Fruit fly (Drosophila melanogaster) whole organism: ENCODE results near the gene CycY.

ENCODE experiments used
- CG8478 ChIP-seq: fragments of >200 bp; optimal IDR thresholded peaks from 2 replicates; lab custom pipeline; 2018; ENCODE audit warnings: inconsistent platforms
- Dll ChIP-seq: fragments of >200 bp; optimal IDR thresholded peaks from 2 replicates; lab custom pipeline; 2017
- EcR ChIP-seq, 2 experiments: fragments of >200 bp; optimal IDR thresholded peaks; 2 replicates each; lab custom pipeline; 2017; ENCODE audit warnings: missing biosample characterization in 2 of 2, missing genetic modification characterization in 2 of 2, missing genetic modification reagents in 2 of 2
- pan ChIP-seq: fragments of >200 bp; optimal IDR thresholded peaks from 2 replicates; lab custom pipeline; 2017
- psq ChIP-seq: fragments of >200 bp; optimal IDR thresholded peaks from 2 replicates; lab custom pipeline; 2017
- usp ChIP-seq: fragments of >200 bp; optimal IDR thresholded peaks from 2 replicates; lab custom pipeline; 2017; ENCODE audit warnings: missing biosample characterization, missing genetic modification characterization, mixed read lengths

Gene CycY

DNA sequence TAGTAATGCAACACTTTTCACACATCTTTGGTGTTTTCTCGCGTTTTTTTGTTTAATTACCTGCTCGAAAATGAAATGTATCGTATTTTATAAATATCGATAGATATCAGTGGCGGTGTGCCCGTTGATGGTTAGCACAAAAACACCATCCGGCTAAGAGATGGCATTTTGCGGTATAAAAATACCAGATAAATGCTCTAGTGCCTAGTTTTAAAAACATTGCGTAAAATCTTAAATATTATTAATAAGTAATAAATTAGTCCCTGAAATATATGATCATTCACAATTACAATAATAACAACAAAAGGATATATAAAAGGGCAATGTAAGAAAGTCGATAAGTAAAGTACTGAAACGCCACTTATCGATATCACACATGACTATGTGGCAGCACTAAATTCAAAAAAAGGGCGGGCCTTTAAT, at the start of gene CycY:
Gene CycY, minus strand, starts transcription at position 116 of the 423 bp plus-strand sequence.
- TF ChIP-seq usp (GFP tag; lab: Kevin White, UChicago): no peak
- TF ChIP-seq EcR (GFP tag; optimal IDR thresholded peaks at IDR 0.05; lab: Kevin White, UChicago): no peak
- no peak for TF ChIP-seq psq (lab: Kevin White, UChicago)
- no peak for TF ChIP-seq CG8478
- no peak for TF ChIP-seq pan (lab: Kevin White, UChicago)
- TF ChIP-seq Dll: no peak

DNA sequence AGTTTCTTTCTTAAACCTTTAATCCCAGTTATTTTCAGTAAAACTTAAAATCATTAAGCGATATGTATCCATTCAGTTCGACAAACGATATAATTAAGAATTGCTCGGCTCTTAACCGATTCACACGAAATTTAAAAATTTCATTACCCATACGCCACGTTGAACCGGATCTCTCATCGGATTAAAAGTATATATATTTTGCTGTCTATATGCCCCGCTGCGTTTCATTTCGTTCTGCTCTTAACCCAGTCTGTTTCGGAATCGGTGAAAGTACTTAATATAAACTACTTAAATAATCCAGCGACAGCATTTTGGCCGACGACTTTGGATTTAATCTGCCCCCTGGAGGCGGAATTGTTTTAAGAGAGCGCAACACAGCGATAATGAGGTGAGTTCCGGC, 39.5 kb upstream of the CycY start, which contains the start of gene CG42751:
Gene CG42751, plus strand, starts transcription at position 301 of the 400 bp plus-strand sequence.
- TF ChIP-seq Dll (no peak), EcR (GFP tag; optimal IDR thresholded peaks at IDR 0.05; lab: Kevin White, UChicago) (no peak), usp (GFP tag; lab: Kevin White, UChicago) (no peak), CG8478 (no peak), pan (lab: Kevin White, UChicago) (no peak), psq (lab: Kevin White, UChicago) (no peak)

DNA sequence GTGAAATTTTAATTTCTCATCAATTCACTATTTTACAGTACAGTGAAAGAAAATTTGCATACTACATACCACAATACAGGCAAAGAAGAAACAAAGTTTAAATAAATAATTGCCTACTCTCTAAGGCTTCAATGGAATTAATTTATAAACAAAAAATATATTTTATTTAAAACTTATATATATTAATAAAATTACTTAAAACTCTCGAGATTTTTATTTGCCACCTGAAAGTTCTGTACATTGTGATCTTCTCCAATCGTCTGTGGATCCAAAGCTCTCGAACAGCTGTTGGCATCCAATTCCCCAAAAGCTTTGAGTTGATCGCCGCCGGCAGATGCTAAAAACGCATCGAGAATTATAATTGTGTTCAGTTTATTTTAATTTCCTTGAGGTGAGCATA, 36.1 kb upstream of the CycY start, which contains the start of gene Mal-B2:
Gene Mal-B2, plus strand, starts transcription at position 301 of the 400 bp plus-strand sequence.
- TF ChIP-seq pan (lab: Kevin White, UChicago) (no peak), Dll (no peak), psq (lab: Kevin White, UChicago) (no peak), EcR (GFP tag; optimal IDR thresholded peaks at IDR 0.05; lab: Kevin White, UChicago) (no peak), CG8478 (no peak), usp (GFP tag; lab: Kevin White, UChicago) (no peak)

DNA sequence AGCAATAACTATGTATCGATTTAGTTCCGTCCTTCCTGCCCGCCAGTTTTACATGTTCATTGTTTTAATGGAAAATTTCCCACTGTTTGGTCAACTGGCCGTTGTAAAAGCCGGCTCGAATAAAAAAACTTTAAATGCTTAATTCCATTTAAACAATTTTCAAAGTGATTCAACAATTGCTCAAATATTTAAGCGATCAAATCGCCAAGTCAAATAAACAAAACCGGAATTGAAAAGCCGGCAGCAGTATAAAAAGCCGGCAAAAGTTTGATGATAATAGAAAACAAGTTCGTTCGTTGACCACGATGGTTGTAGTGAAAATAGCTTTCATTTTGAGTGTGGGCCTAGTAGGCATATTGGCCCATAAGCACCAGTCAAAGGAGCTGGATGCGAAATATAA, 33.3 kb upstream of the CycY start, which contains the start of gene Mal-B1:
Gene Mal-B1, plus strand, starts transcription at position 301 of the 400 bp plus-strand sequence.
- TF ChIP-seq EcR (GFP tag; optimal IDR thresholded peaks at IDR 0.05; lab: Kevin White, UChicago) (no peak), psq (lab: Kevin White, UChicago) (no peak), pan (lab: Kevin White, UChicago) (no peak), Dll (no peak), CG8478 (no peak), usp (GFP tag; lab: Kevin White, UChicago) (no peak)

DNA sequence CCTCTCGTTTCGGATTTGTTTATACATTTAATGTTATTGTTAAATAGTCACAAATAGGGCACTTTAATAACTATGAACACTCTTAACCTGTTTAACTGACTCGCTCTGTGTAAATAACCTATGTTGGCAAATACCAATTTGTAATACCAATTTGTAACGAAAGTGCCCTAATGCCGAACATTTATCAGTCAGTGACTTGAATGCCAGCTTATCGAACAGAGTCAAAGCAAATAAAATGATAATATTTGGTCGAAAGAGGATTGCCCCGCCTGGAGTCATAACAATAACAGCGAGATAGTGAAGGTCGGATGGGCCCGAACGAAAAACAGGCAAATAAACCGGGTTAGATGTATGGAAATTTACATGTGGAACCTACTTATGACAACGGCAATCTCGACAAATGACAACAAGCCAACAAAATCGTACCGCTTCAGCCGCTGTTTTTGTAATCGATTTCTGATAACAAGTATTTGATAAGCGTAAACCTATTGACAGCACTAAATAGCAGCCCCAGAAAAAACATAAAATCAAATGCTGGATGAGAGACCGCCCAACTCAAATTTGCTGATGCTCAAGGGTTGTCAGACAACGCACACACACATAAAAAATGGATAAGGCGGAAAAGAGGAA, 31.7 kb upstream of the CycY start:
- TF ChIP-seq CG8478: no peak

DNA sequence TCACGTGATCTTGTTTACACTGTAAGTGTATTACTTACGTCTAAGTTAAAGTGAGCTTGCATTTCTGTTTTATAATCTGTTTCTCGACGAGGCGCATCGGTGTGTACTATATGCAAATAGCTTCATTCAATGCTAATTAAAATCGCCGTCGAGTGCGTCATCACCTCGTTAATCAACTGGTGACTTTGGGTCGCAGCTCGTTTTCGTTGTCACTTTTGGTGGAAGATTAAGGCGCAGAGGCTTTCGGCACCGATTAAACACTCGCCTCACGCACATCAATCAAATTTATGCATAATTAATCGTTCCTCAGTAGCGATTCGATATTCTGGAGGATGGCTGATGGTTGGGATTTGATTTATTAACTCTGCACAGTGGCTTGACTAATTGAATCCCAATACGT, 30.7 kb upstream of the CycY start:
- TF ChIP-seq EcR (GFP tag; optimal IDR thresholded peaks at IDR 0.05; lab: Kevin White, UChicago) (no peak), pan (lab: Kevin White, UChicago) (no peak), Dll (no peak), usp (GFP tag; lab: Kevin White, UChicago) (no peak), psq (lab: Kevin White, UChicago) (no peak), CG8478 (no peak)

DNA sequence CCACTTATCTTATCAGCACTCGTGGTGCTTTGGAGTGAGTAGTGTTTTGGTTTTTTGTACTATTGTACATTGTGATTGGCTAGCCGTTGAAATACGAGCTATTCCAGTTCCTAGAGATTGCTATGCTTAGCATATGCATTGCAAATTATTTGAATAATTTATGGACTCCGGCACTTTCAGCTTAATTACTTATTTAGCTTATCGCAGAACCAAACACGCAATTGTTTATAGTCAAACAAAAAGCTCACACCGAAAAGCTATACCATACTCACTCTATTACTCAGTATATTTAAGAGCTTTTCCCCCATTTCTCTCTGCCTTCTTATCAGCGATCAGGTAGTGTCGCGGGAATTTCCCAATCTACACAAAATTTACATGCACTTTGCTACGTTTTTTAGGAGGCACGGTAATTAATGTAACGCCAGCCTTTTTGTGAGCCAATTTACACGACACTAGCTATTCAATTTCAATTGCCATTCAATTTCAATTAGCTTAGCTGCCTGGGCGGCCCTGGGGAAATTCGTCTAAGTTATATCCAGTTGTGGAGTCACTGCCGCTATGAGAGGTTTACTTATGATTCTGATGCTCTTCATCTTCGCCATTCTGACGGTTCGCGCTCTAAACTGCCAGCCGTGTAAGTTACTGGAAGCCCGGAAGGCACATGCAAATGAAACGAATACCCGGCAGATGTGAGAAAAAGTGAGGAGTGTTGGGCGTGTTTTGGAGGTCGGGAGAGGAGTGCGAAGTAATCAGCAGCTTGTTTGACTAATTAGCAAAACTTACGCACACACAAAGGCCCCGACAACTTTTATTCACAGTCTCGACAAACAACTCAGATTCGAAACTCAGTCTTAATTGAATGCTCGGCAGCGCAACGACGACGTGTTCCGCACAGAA, 29.0 kb upstream of the CycY start, which contains the start of the genes CG44008, CG14933, CG46426 and CG42486:
Gene CG44008, minus strand, starts transcription at position 155 of the 897 bp plus-strand sequence.
Gene CG14933, plus strand, starts transcription at position 538 of the 897 bp plus-strand sequence.
Gene CG46426, plus strand, starts transcription at position 538 of the 897 bp plus-strand sequence.
Gene CG42486, plus strand, starts transcription at position 847 of the 897 bp plus-strand sequence.
- TF ChIP-seq psq (lab: Kevin White, UChicago) (no peak), usp (GFP tag; lab: Kevin White, UChicago) (no peak), pan (lab: Kevin White, UChicago) (no peak), Dll (no peak), CG8478 (no peak), EcR (GFP tag; optimal IDR thresholded peaks at IDR 0.05; lab: Kevin White, UChicago) (no peak)

DNA sequence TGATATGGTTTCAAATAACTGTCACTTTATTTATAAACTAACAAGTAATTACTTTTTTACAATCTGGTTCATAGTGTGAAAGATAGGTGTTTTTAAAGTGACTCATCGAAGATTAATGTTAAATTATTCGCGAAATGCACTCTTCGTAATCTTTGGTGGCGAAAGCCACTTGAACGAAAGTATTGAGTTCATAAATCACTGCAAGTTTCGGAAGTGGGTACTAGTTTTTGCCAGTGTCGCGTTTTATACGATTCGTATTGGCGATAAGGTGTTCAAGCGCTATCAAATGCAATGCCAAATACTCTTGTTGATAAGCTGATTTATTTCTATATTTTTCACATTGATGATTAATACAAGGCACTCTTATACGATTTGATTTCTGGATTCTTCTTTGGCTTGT, 28.0 kb upstream of the CycY start:
- TF ChIP-seq pan (lab: Kevin White, UChicago): no peak
- TF ChIP-seq CG8478: no peak
- TF ChIP-seq EcR (GFP tag; optimal IDR thresholded peaks at IDR 0.05; lab: Kevin White, UChicago): no peak
- no peak for TF ChIP-seq psq (lab: Kevin White, UChicago)
- TF ChIP-seq Dll: no peak
- no peak for TF ChIP-seq usp (GFP tag; lab: Kevin White, UChicago)

DNA sequence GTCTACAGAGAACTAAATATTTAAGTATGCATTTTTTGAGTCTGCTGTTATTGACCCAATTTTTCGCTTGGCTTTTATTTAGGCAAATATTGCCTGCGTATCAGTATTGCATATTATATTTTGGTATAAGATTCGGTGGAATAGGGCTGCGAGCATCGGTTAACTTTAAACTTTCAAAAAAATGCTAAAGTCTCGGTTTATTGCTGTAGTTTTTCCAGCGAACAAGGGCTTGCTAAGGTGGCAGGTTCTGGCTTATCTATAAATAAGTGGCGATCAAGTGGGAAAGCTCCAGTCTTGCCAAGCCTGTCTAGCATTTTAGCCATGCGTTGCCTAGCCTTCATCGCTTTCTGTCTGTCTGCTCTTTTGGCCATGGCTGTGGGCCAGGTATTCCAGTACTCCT, 26.8 kb upstream of the CycY start, which contains the start of gene CG31704:
Gene CG31704, plus strand, starts transcription at position 301 of the 400 bp plus-strand sequence.
- TF ChIP-seq pan (lab: Kevin White, UChicago) (no peak), Dll (no peak), usp (GFP tag; lab: Kevin White, UChicago) (no peak), EcR (GFP tag; optimal IDR thresholded peaks at IDR 0.05; lab: Kevin White, UChicago) (no peak), CG8478 (no peak), psq (lab: Kevin White, UChicago) (no peak)

DNA sequence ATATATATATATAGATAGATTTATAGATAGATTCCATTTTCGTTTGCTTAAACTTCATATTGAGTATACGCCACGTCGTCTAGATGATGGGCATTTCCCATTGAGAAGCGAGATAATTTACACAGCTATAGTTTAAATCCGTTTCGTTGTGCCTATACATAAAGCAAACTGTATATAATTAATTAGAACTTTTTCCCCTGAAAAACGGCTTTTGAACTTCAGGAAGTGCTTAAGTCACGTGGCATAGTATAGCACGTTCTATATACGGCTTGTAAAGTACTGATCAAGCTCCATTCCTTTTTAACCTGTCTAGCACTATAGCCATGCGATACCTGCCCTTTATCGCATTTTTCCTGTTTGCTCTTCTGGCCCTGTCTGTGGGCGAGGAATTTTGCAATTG, 26.0 kb upstream of the CycY start, which contains the start of gene Sfp33A3:
Gene Sfp33A3, plus strand, starts transcription at position 301 of the 400 bp plus-strand sequence.
- TF ChIP-seq Dll (no peak), EcR (GFP tag; optimal IDR thresholded peaks at IDR 0.05; lab: Kevin White, UChicago) (no peak), psq (lab: Kevin White, UChicago) (no peak), CG8478 (no peak), usp (GFP tag; lab: Kevin White, UChicago) (no peak), pan (lab: Kevin White, UChicago) (no peak)

DNA sequence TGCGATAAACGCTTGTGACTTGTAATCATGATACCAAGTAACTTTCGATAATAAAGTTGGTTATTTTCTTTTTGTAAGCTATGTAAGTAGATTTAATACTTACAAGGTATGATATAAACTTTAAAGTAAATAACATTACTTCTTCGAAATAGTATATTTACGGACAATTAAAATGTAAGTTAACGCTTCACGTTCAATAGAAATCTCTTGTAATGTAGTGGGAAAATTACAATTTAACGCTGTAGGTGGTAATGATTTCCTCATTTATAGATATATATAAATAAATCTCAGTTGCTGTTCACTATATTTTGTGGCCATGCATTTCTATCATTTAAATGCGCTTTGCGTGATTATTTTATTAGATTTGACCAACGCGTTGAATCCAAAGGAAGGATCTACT, 23.8 kb upstream of the CycY start, which contains the start of gene Sfp33A2:
Gene Sfp33A2, plus strand, starts transcription at position 301 of the 400 bp plus-strand sequence.
- TF ChIP-seq EcR (GFP tag; optimal IDR thresholded peaks at IDR 0.05; lab: Kevin White, UChicago) (no peak), pan (lab: Kevin White, UChicago) (no peak), CG8478 (no peak), usp (GFP tag; lab: Kevin White, UChicago) (no peak), psq (lab: Kevin White, UChicago) (no peak), Dll (no peak)
